Worm (Caenorhabditis elegans) whole organism, late embryonic: ENCODE measurements around the gene haao-1.

Experiments
- C38D4.7 ChIP-seq: fragments of 200-800 bp; sonication (Bioruptor generic); optimal IDR thresholded peaks from 2 replicates; lab custom pipeline; 2018; ENCODE audit warnings: mild to moderate bottlenecking, missing genetic modification characterization, moderate library complexity, missing compliant biosample characterization
- K02D7.2 ChIP-seq: sonication (generic microtip); optimal IDR thresholded peaks from 2 replicates; lab custom pipeline; 2017; ENCODE audit warnings: mild to moderate bottlenecking, missing genetic modification characterization, missing compliant biosample characterization
- T23F11.4 ChIP-seq: fragments of 200-800 bp; sonication (Bioruptor generic); optimal IDR thresholded peaks from 2 replicates; lab custom pipeline; 2018; ENCODE audit warnings: mild to moderate bottlenecking, missing genetic modification characterization, missing compliant biosample characterization
- Y22D7AL.16 ChIP-seq: sonication (generic microtip); optimal IDR thresholded peaks from 2 replicates; lab custom pipeline; 2016; ENCODE audit warnings: missing genetic modification characterization, missing compliant biosample characterization
- ama-1 ChIP-seq: fragments of 150-350 bp; optimal IDR thresholded peaks from 2 replicates; lab custom pipeline; 2014
- ceh-14 ChIP-seq: sonication (generic microtip); optimal IDR thresholded peaks from 2 replicates; lab custom pipeline; 2016; ENCODE audit warnings: missing genotype, missing genetic modification characterization, missing compliant biosample characterization
- ceh-18 ChIP-seq: sonication (generic microtip); optimal IDR thresholded peaks from 2 replicates; lab custom pipeline; 2016; ENCODE audit warnings: missing genetic modification characterization, missing compliant biosample characterization
- ceh-19 ChIP-seq: fragments of 200-800 bp; sonication (Bioruptor generic); optimal IDR thresholded peaks from 2 replicates; lab custom pipeline; 2018; ENCODE audit warnings: mild to moderate bottlenecking, missing genetic modification characterization, missing compliant biosample characterization
- ceh-2 ChIP-seq: sonication (generic microtip); optimal IDR thresholded peaks from 2 replicates; lab custom pipeline; 2016; ENCODE audit warnings: missing genotype, missing genetic modification characterization, missing compliant biosample characterization
- ceh-24 ChIP-seq: sonication (generic microtip); optimal IDR thresholded peaks from 2 replicates; lab custom pipeline; 2016; ENCODE audit warnings: mild to moderate bottlenecking, missing genetic modification characterization, missing compliant biosample characterization
- ceh-34 ChIP-seq: sonication (generic microtip); optimal IDR thresholded peaks from 2 replicates; lab custom pipeline; 2016; ENCODE audit warnings: mild to moderate bottlenecking, missing genetic modification characterization, missing compliant biosample characterization
- ceh-9 ChIP-seq: sonication (generic microtip); optimal IDR thresholded peaks from 2 replicates; lab custom pipeline; 2016; ENCODE audit warnings: mild to moderate bottlenecking, missing genetic modification characterization, inconsistent platforms, missing compliant biosample characterization
- che-1 ChIP-seq: sonication (generic microtip); optimal IDR thresholded peaks from 2 replicates; lab custom pipeline; 2016; ENCODE audit warnings: mild to moderate bottlenecking, missing genetic modification characterization, missing compliant biosample characterization
- dmd-4 ChIP-seq: sonication (generic microtip); optimal IDR thresholded peaks from 2 replicates; lab custom pipeline; 2016; ENCODE audit warnings: borderline replicate concordance, missing genetic modification characterization, missing compliant biosample characterization
- dve-1 ChIP-seq: sonication (generic microtip); optimal IDR thresholded peaks from 2 replicates; lab custom pipeline; 2017; ENCODE audit warnings: antibody characterized with exemption, mild to moderate bottlenecking, missing genetic modification characterization, missing compliant biosample characterization
- elt-2 ChIP-seq: sonication (generic microtip); optimal IDR thresholded peaks from 2 replicates; lab custom pipeline; 2016; ENCODE audit warnings: missing genetic modification reagents, missing genetic modification characterization, missing compliant biosample characterization
- eyg-1 ChIP-seq: sonication (generic microtip); optimal IDR thresholded peaks from 2 replicates; lab custom pipeline; 2016; ENCODE audit warnings: missing genotype, missing genetic modification characterization, missing compliant biosample characterization
- fkh-10 ChIP-seq: fragments of 150-350 bp; optimal IDR thresholded peaks from 2 replicates; lab custom pipeline; 2014; ENCODE audit warnings: missing biosample characterization, missing genetic modification reagents, missing genetic modification characterization
- fkh-6 ChIP-seq: sonication (generic microtip); optimal IDR thresholded peaks from 2 replicates; lab custom pipeline; 2016; ENCODE audit warnings: missing genetic modification characterization, missing compliant biosample characterization
- hlh-30 ChIP-seq: sonication (generic microtip); optimal IDR thresholded peaks from 2 replicates; lab custom pipeline; 2017; ENCODE audit warnings: antibody characterized with exemption, missing genetic modification characterization, missing compliant biosample characterization; ENCODE audit not compliant: insufficient read depth
- hlh-6 ChIP-seq: sonication (generic microtip); optimal IDR thresholded peaks from 2 replicates; lab custom pipeline; 2016; ENCODE audit warnings: missing genotype, missing genetic modification characterization, missing compliant biosample characterization
- hlh-8 ChIP-seq: sonication (generic microtip); optimal IDR thresholded peaks from 2 replicates; lab custom pipeline; 2016; ENCODE audit warnings: missing genotype, missing genetic modification characterization, missing compliant biosample characterization
- lin-11 ChIP-seq: fragments of 200-800 bp; sonication (Bioruptor generic); optimal IDR thresholded peaks from 2 replicates; lab custom pipeline; 2018; ENCODE audit warnings: mild to moderate bottlenecking, missing genetic modification characterization, missing compliant biosample characterization
- mec-3 ChIP-seq: sonication (generic microtip); optimal IDR thresholded peaks from 2 replicates; lab custom pipeline; 2016; ENCODE audit warnings: borderline replicate concordance, missing genetic modification characterization, missing compliant biosample characterization
- nfya-1 ChIP-seq: sonication (generic microtip); optimal IDR thresholded peaks from 2 replicates; lab custom pipeline; 2017; ENCODE audit warnings: missing genetic modification characterization, mild to moderate bottlenecking, missing compliant biosample characterization, antibody characterized with exemption, moderate library complexity
- nhr-11 ChIP-seq: fragments of 150-350 bp; optimal IDR thresholded peaks from 2 replicates; lab custom pipeline; 2014; ENCODE audit warnings: missing biosample characterization, missing genetic modification characterization
- nhr-232 ChIP-seq: sonication (generic microtip); optimal IDR thresholded peaks from 2 replicates; lab custom pipeline; 2016; ENCODE audit warnings: missing genetic modification characterization, missing compliant biosample characterization
- odd-2 ChIP-seq: sonication (generic microtip); optimal IDR thresholded peaks from 2 replicates; lab custom pipeline; 2017; ENCODE audit warnings: antibody characterized with exemption, mild to moderate bottlenecking, missing genetic modification characterization, missing compliant biosample characterization
- pha-4 ChIP-seq: fragments of 150-350 bp; optimal IDR thresholded peaks from 2 replicates; lab custom pipeline; 2018; ENCODE audit warnings: missing biosample characterization, missing genetic modification reagents, missing genetic modification characterization
- rnt-1 ChIP-seq: sonication (generic microtip); optimal IDR thresholded peaks from 2 replicates; lab custom pipeline; 2016; ENCODE audit warnings: missing genetic modification characterization, missing compliant biosample characterization
- sox-4 ChIP-seq: sonication (generic microtip); optimal IDR thresholded peaks from 2 replicates; lab custom pipeline; 2017; ENCODE audit warnings: mild to moderate bottlenecking, missing genetic modification characterization, inconsistent platforms, missing compliant biosample characterization
- tbx-7 ChIP-seq: sonication (generic microtip); optimal IDR thresholded peaks from 2 replicates; lab custom pipeline; 2016; ENCODE audit warnings: missing genotype, missing genetic modification characterization, missing compliant biosample characterization
- ttx-3 ChIP-seq: sonication (generic microtip); optimal IDR thresholded peaks from 2 replicates; lab custom pipeline; 2016; ENCODE audit warnings: missing genetic modification reagents, missing genetic modification characterization, missing compliant biosample characterization
- unc-42 ChIP-seq: sonication (generic microtip); optimal IDR thresholded peaks from 2 replicates; lab custom pipeline; 2016; ENCODE audit warnings: missing genotype, missing genetic modification characterization, missing compliant biosample characterization
- unc-86 ChIP-seq: sonication (generic microtip); optimal IDR thresholded peaks from 2 replicates; lab custom pipeline; 2016; ENCODE audit warnings: missing genetic modification characterization, missing compliant biosample characterization

haao-1 gene

ce11 chrV:9506931-9507330 is 2.2 kb downstream of the haao-1 start:
- TF ChIP-seq Y22D7AL.16 (tag; lab: Kevin White, UChicago) (no peak), elt-2 (peak; percentile 1)

ce11 chrV:9507742-9508141 is 3.0 kb downstream of the haao-1 start, which contains the start of gene acs-14:
Gene acs-14, plus strand, starts transcription at chrV:9508132.
- no peak for TF ChIP-seq nfya-1 (tag; lab: Kevin White, UChicago)
- peak; percentile 40 for TF ChIP-seq elt-2

ce11 chrV:9509597-9509996 is 4.9 kb downstream of the haao-1 start:
- no peak for TF ChIP-seq C38D4.7 (GFP tag; lab: Kevin White, UChicago)
- TF ChIP-seq ceh-24 (tag; lab: Kevin White, UChicago), result no peak
- no peak for TF ChIP-seq che-1 (tag; lab: Kevin White, UChicago)
- no peak for TF ChIP-seq ceh-18
- TF ChIP-seq mec-3, result no peak
- no peak for TF ChIP-seq odd-2 (tag; lab: Kevin White, UChicago)
- no peak for TF ChIP-seq ama-1 (lab: Kevin White, UChicago)
- TF ChIP-seq sox-4 (tag; lab: Kevin White, UChicago), result no peak
- TF ChIP-seq hlh-8 (tag; lab: Kevin White, UChicago), result no peak
- TF ChIP-seq eyg-1, result no peak
- TF ChIP-seq lin-11 (tag; lab: Kevin White, UChicago), result no peak
- no peak for TF ChIP-seq dmd-4
- TF ChIP-seq fkh-10 (GFP tag; lab: Kevin White, UChicago), result no peak

ce11 chrV:9513590-9513989 is 8.9 kb downstream of the haao-1 start, which contains the start of gene eif-2Bdelta:
Gene eif-2Bdelta, plus strand, starts transcription at chrV:9513824.
- TF ChIP-seq unc-86, result no peak
- TF ChIP-seq mec-3, result no peak
- TF ChIP-seq ttx-3, result no peak
- TF ChIP-seq ama-1 (lab: Kevin White, UChicago), result no peak
- TF ChIP-seq pha-4 (tag; lab: Kevin White, UChicago), result no peak

- TF ChIP-seq nhr-232 (tag; lab: Kevin White, UChicago) (no peak), nhr-11 (tag; lab: Kevin White, UChicago) (no peak), unc-42 (no peak), fkh-6 (tag; lab: Kevin White, UChicago) (no peak), ceh-19 (GFP tag; lab: Kevin White, UChicago) (no peak), ceh-18 (no peak), rnt-1 (tag; lab: Kevin White, UChicago) (no peak), hlh-30 (no peak), dve-1 (tag; lab: Kevin White, UChicago) (no peak), ceh-9 (tag; lab: Kevin White, UChicago) (no peak), dmd-4 (no peak), T23F11.4 (GFP tag; lab: Kevin White, UChicago) (no peak), tbx-7 (no peak), K02D7.2 (tag; lab: Kevin White, UChicago) (no peak), ceh-14 (tag; lab: Kevin White, UChicago) (no peak)
These were observed 11.6 kb downstream of the haao-1 start for ce11 chrV:9516280-9516679.

ce11 chrV:9518832-9519231 is 14.1 kb downstream of the haao-1 start, which contains the start of gene C50F4.8:
Gene C50F4.8, minus strand, starts transcription at chrV:9518859.
- no peak for TF ChIP-seq ceh-2 (tag; lab: Kevin White, UChicago)
- TF ChIP-seq hlh-6, result no peak
- no peak for TF ChIP-seq ceh-34 (tag; lab: Kevin White, UChicago)
- no peak for TF ChIP-seq ama-1 (lab: Kevin White, UChicago)
